Fruit fly (Drosophila melanogaster) whole organism, pupa: ENCODE data around the gene CG2224.

Experiments
- CG17806 ChIP-seq: fragments of 200-800 bp; sonication (Bioruptor generic); optimal IDR thresholded peaks from 2 replicates; lab custom pipeline; 2018; ENCODE audit warnings: missing biosample characterization, mild to moderate bottlenecking, missing genetic modification characterization, moderate library complexity
- CG4496 ChIP-seq: fragments of 200-800 bp; sonication (Bioruptor generic); IDR thresholded peaks from 3 replicates; pipeline ENCODE4 v1.3.6; 2022; ENCODE audit warnings: missing biosample characterization, missing genetic modification characterization
- CG8301 ChIP-seq: fragments of 200-800 bp; sonication (Bioruptor generic); optimal IDR thresholded peaks from 2 replicates; lab custom pipeline; 2018; ENCODE audit warnings: missing biosample characterization, mild to moderate bottlenecking, missing genetic modification characterization
- CG9948 ChIP-seq: fragments of 200-800 bp; sonication (Bioruptor generic); optimal IDR thresholded peaks from 2 replicates; lab custom pipeline; 2018; ENCODE audit warnings: missing biosample characterization, mild to moderate bottlenecking, missing genetic modification characterization, moderate library complexity
- EcR ChIP-seq: fragments of 200-800 bp; sonication (Bioruptor generic); optimal IDR thresholded peaks from 3 replicates; lab custom pipeline; 2019; ENCODE audit warnings: missing biosample characterization, missing genetic modification characterization, mild to moderate bottlenecking, moderate library complexity, missing genetic modification reagents
- Pif1B ChIP-seq: fragments of 200-800 bp; sonication (Bioruptor generic); optimal IDR thresholded peaks from 3 replicates; lab custom pipeline; 2016; ENCODE audit warnings: missing biosample characterization, missing genetic modification characterization

- TF ChIP-seq CG8301 (tag; lab: Kevin White, UChicago) (no peak), CG17806 (tag; lab: Kevin White, UChicago) (no peak), Pif1B (no peak), EcR (GFP tag; lab: Kevin White, UChicago) (no peak), CG9948 (tag; lab: Kevin White, UChicago) (no peak), CG4496 (GFP tag; lab: Robert Waterston, UW) (no peak)
Observed at dm6 chr3R:30455817-30456544, 3.1 kb downstream of the CG2224 start, which contains the start of gene aralar1.
